Worm (Caenorhabditis elegans) whole organism, early embryonic: ENCODE results near the gene ntl-3.

Experiments used
- F13C5.2 ChIP-seq: sonication (generic microtip); optimal IDR thresholded peaks from 2 replicates; lab custom pipeline; 2017; ENCODE audit warnings: mild to moderate bottlenecking, missing genetic modification characterization, inconsistent platforms, missing compliant biosample characterization
- aly-1 ChIP-seq: sonication (generic microtip); optimal IDR thresholded peaks from 2 replicates; lab custom pipeline; 2016; ENCODE audit warnings: missing genetic modification characterization, missing compliant biosample characterization
- ama-1 ChIP-seq: fragments of 150-350 bp; optimal IDR thresholded peaks from 2 replicates; lab custom pipeline; 2014
- hmbx-1 ChIP-seq: sonication (generic microtip); optimal IDR thresholded peaks from 2 replicates; lab custom pipeline; 2016; ENCODE audit warnings: mild to moderate bottlenecking, missing genetic modification characterization, missing compliant biosample characterization
- hmg-4 ChIP-seq: fragments of 200-800 bp; sonication (Bioruptor generic); optimal IDR thresholded peaks from 2 replicates; lab custom pipeline; 2018; ENCODE audit warnings: mild to moderate bottlenecking, missing genetic modification characterization, missing compliant biosample characterization
- scrt-1 ChIP-seq: fragments of 200-800 bp; sonication (Bioruptor generic); IDR thresholded peaks from 2 replicates; pipeline ENCODE4 v1.3.6; 2022; ENCODE audit warnings: missing genetic modification characterization, missing compliant biosample characterization
- tbx-37 ChIP-seq: fragments of 200-800 bp; sonication (Bioruptor generic); conservative IDR thresholded peaks from 2 replicates; pipeline ENCODE4 v1.3.6; 2022; ENCODE audit warnings: missing genetic modification reagents, missing genetic modification characterization, missing compliant biosample characterization
- tra-4 ChIP-seq: sonication (generic microtip); optimal IDR thresholded peaks from 2 replicates; lab custom pipeline; 2017; ENCODE audit warnings: missing genetic modification characterization, missing compliant biosample characterization

DNA sequence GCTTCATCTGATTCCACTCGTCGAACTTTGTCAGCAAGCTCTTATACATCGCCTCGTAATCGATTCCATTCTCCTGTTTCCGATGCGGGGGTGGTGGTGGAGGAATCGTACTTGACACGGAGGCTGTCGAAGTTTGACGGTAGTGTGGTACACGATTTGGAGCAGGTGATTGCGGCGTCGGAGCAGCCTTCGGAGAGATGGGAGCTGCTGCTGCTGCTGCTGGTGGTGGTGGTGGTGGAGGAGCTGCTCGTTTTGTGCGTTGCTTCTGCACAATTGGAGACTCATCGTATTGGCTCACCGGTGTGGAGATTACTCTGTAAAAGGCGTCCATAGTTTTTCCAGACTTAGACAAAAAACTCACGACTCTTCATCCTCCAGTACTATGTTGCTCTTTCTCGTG, 28.0 kb upstream of the ntl-3 start:
- no peak for TF ChIP-seq tbx-37 (GFP tag; lab: Robert Waterston, UW)
- no peak for TF ChIP-seq scrt-1
- TF ChIP-seq hmbx-1 (tag; lab: Kevin White, UChicago) = no peak
- TF ChIP-seq F13C5.2 (tag; lab: Kevin White, UChicago) = no peak
- TF ChIP-seq tra-4 (tag; lab: Kevin White, UChicago) = no peak
- TF ChIP-seq ama-1 = no peak
- no peak for TF ChIP-seq hmg-4 (GFP tag; lab: Kevin White, UChicago)
- TF ChIP-seq aly-1 (tag; lab: Kevin White, UChicago) = no peak
